Worm (Caenorhabditis elegans): ENCODE data around the gene Y69H2.7.

- TF ChIP-seq ceh-30 (tag; optimal IDR thresholded peaks at IDR 0.05) = no peak
- no peak for TF ChIP-seq dmd-4 (tag; optimal IDR thresholded peaks at IDR 0.05; ENCODE audit: borderline replicate concordance)
- no peak for TF ChIP-seq ama-1 (optimal IDR thresholded peaks at IDR 0.05)
- no peak for TF ChIP-seq ztf-16 (tag; optimal IDR thresholded peaks at IDR 0.05)
- TF ChIP-seq gmeb-2 (tag; optimal IDR thresholded peaks at IDR 0.05) = no peak
- TF ChIP-seq nhr-11 (tag; optimal IDR thresholded peaks at IDR 0.05) = no peak
- no peak for TF ChIP-seq unc-55 (GFP tag; optimal IDR thresholded peaks at IDR 0.05)
- TF ChIP-seq ceh-6 (GFP tag; optimal IDR thresholded peaks at IDR 0.05) = no peak
These were observed 5.3 kb upstream of the Y69H2.7 start, which contains the start of gene Y69H2.17 for ce11 chrV:18684455-18684987.
